Worm (Caenorhabditis elegans): ENCODE measurements around the gene M01B2.13.

The M01B2.13 gene

DNA sequence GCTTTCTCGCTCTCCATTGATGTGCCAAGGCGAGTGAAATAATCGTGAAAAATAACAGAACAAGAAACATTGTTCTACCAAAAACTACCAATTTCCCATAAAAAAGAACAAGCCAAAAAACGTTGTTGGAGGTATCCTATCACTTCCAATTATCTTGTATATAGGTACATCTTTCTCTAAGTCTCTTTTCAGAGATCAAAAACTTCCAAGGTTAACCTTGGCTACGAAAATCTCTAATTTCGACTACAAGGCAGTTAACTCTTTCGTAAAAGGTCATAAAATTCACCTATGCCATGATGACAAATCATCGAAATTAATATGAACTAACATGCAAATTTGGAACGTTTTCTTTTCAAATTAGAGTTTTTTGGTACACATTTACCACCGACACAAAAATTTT, 22.1 kb upstream of the M01B2.13 start, which contains the start of gene cyp-34A1:
cyp-34A1 (minus strand) TSS at position 101 of the 400 bp plus-strand sequence.
- TF ChIP-seq nhr-19 (GFP tag; conservative IDR thresholded peaks at IDR 0.05) (no peak), sptf-1 (tag; optimal IDR thresholded peaks at IDR 0.05) (no peak), jun-1 (tag; optimal IDR thresholded peaks at IDR 0.05) (no peak), nhr-85 (tag) (no peak)

DNA sequence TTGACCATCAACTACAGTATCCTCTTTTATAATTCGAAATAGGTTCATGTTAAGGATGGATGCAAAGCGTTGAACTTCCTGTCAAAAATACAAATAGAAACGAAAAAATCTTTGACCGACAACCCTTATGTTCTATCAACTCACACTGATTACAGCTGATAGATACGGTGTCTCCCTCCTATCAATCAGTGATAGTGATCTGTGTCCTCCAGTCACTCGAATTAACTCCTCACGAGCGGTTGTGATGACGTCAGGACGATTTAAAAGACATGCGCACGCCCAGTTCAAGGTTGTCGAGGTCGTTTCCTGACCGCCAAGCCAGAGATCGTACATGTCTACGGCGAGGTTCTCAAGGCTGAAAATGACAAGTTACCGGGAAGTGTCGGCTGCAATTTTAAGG, 20.3 kb upstream of the M01B2.13 start:
- TF ChIP-seq elt-3 (tag; optimal IDR thresholded peaks at IDR 0.05) (peak; percentile 28 to 88 (median 78)), nhr-85 (tag) (peak; percentile 83), nhr-20 (tag; optimal IDR thresholded peaks at IDR 0.05) (peak; percentile 42), alr-1 (tag; optimal IDR thresholded peaks at IDR 0.05; ENCODE audit: borderline replicate concordance) (no peak), nhr-28 (tag; optimal IDR thresholded peaks at IDR 0.05) (no peak), isw-1 (GFP tag; IDR thresholded peaks at IDR 0.05) (no peak), mep-1 (tag; optimal IDR thresholded peaks at IDR 0.05) (no peak), fos-1 (tag; optimal IDR thresholded peaks at IDR 0.05) (no peak), efl-1 (optimal IDR thresholded peaks at IDR 0.05) (no peak), efl-1 (GFP tag; optimal IDR thresholded peaks at IDR 0.05 in 1 of 2) (peak in 1 of 2 experiments; percentile 88), aly-2 (tag; optimal IDR thresholded peaks at IDR 0.05) (no peak), ztf-4 (tag; optimal IDR thresholded peaks at IDR 0.05) (no peak), vab-15 (tag; optimal IDR thresholded peaks at IDR 0.05) (no peak), xbp-1 (tag; optimal IDR thresholded peaks at IDR 0.05) (no peak)

DNA sequence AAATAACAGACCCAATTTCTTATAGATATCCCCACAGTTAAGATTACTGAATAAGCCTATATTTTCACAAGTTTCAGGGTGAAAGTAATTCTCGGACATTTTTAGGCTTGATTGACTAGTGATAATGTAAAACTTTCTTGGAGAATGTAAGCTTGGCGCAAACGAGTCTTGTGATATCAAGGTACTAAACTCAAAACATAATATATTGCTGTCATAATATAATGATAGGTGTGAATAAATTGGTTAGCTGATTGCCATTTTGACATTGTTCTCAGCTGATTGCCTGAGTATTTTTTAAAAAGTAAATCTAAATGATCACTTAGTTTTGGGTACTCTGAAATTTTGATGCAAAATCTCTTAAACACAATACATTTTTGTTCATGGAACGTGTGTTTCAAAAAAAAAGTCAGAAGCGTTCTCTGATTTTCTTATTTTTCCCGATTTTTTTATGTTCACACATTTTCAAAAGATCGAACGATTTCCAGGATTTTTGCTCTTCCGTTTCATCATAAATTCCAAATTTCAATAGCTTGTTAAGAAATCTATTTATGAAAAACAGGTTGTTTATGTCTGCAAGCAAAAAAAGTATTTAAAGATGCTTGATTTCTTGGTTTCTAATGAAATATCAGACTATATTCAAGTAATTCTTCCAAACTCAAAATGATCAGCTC, 15.7 kb upstream of the M01B2.13 start, which contains the start of the genes srw-19 and srx-51:
srw-19 (minus strand) TSS at position 101 of the 671 bp plus-strand sequence.
srx-51 (plus strand) TSS at position 621 of the 671 bp plus-strand sequence.
- TF ChIP-seq vab-15 (tag; optimal IDR thresholded peaks at IDR 0.05) (no peak), elt-3 (tag; optimal IDR thresholded peaks at IDR 0.05) (no peak), xbp-1 (tag; optimal IDR thresholded peaks at IDR 0.05) (no peak), swsn-7 (tag; optimal IDR thresholded peaks at IDR 0.05) (no peak), efl-3 (GFP tag; optimal IDR thresholded peaks at IDR 0.05) (no peak), ztf-4 (tag; optimal IDR thresholded peaks at IDR 0.05) (no peak), C04F5.9 (tag; optimal IDR thresholded peaks at IDR 0.05) (no peak), pag-3 (tag; optimal IDR thresholded peaks at IDR 0.05; ENCODE audit: borderline replicate concordance, insufficient read depth) (no peak), ets-5 (GFP tag; IDR thresholded peaks at IDR 0.05) (no peak), nhr-90 (tag; optimal IDR thresholded peaks at IDR 0.05; ENCODE audit: poor library complexity) (no peak)

DNA sequence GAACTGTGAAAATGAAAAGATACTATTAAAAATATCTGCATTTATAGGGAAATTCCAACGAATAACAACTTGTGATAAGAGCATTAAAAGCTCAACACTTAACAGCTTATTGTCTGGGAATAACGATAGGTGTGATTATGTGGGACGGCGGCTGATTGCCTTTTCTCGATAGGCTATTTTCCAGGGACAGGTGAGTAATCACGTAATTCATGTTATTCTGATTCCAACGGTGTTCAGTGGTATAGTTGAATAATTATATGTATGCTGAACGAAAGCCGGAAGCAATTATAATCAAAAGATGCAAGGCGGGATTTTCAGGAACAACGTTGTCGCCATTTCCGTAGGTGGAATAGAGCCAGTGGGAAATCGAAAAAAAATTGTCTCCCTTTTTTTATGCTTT, 11.2 kb upstream of the M01B2.13 start, which contains the start of gene srw-17:
srw-17 (minus strand) TSS at position 101 of the 400 bp plus-strand sequence.
- TF ChIP-seq nhr-47 (tag; optimal IDR thresholded peaks at IDR 0.05): no peak
- no peak for TF ChIP-seq vab-15 (tag; optimal IDR thresholded peaks at IDR 0.05)
- no peak for TF ChIP-seq nhr-12 (tag; optimal IDR thresholded peaks at IDR 0.05)
- TF ChIP-seq tlp-1 (tag; optimal IDR thresholded peaks at IDR 0.05): no peak
- no peak for TF ChIP-seq nhr-237 (tag; optimal IDR thresholded peaks at IDR 0.05)
- no peak for TF ChIP-seq snu-23 (GFP tag; optimal IDR thresholded peaks at IDR 0.05)
- no peak for TF ChIP-seq fkh-10 (GFP tag; optimal IDR thresholded peaks at IDR 0.05)
- no peak for TF ChIP-seq lin-39 (tag; optimal IDR thresholded peaks at IDR 0.05)
- TF ChIP-seq blmp-1 (tag; optimal IDR thresholded peaks at IDR 0.05): no peak
- no peak for TF ChIP-seq mep-1 (tag; optimal IDR thresholded peaks at IDR 0.05)
- no peak for TF ChIP-seq unc-86 (tag; optimal IDR thresholded peaks at IDR 0.05)
- no peak for TF ChIP-seq fkh-8 (tag; optimal IDR thresholded peaks at IDR 0.05)
- no peak for TF ChIP-seq Y116A8C.19 (tag; optimal IDR thresholded peaks at IDR 0.05; ENCODE audit: borderline replicate concordance)
- no peak for TF ChIP-seq lir-3 (tag; optimal IDR thresholded peaks at IDR 0.05; ENCODE audit: poor library complexity)
- TF ChIP-seq ama-1 (optimal IDR thresholded peaks at IDR 0.05): no peak
